Fruit fly (Drosophila melanogaster) whole organism, wandering third instar larva: ENCODE results near the gene CG31826.

Experiments used
- CG32264 ChIP-seq: fragments of 200-800 bp; sonication (Bioruptor generic); optimal IDR thresholded peaks from 2 replicates; lab custom pipeline; 2016; ENCODE audit warnings: missing biosample characterization, missing genetic modification characterization
- CG9705 ChIP-seq: fragments of 200-800 bp; sonication (Bioruptor generic); optimal IDR thresholded peaks from 2 replicates; lab custom pipeline; 2018; ENCODE audit warnings: missing biosample characterization, mild to moderate bottlenecking, missing genetic modification characterization
- CrebA ChIP-seq: fragments of 200-800 bp; sonication (Bioruptor generic); optimal IDR thresholded peaks from 2 replicates; lab custom pipeline; 2016; ENCODE audit warnings: missing biosample characterization, mild to moderate bottlenecking, missing genetic modification characterization, borderline replicate concordance
- Dfd ChIP-seq: fragments of >200 bp; optimal IDR thresholded peaks from 2 replicates; lab custom pipeline; 2017; ENCODE audit warnings: missing biosample characterization, missing genetic modification characterization
- Dif ChIP-seq: fragments of 200-275, 200-300 bp; sonication (Bioruptor generic); optimal IDR thresholded peaks from 2 replicates; lab custom pipeline; 2018; ENCODE audit warnings: missing biosample characterization, missing genetic modification characterization; ENCODE audit not compliant: partially characterized antibody
- GATAd ChIP-seq: sonication (Bioruptor generic); optimal IDR thresholded peaks from 2 replicates; lab custom pipeline; 2016; ENCODE audit warnings: missing biosample characterization, missing genetic modification characterization
- HLH106 ChIP-seq: fragments of 200-800 bp; optimal IDR thresholded peaks from 3 replicates; lab custom pipeline; 2019; ENCODE audit warnings: missing biosample characterization, mild to moderate bottlenecking, missing genetic modification characterization, moderate library complexity
- Hnf4 ChIP-seq: fragments of 200-800 bp; sonication (Bioruptor generic); optimal IDR thresholded peaks from 2 replicates; lab custom pipeline; 2016; ENCODE audit warnings: missing biosample characterization, mild to moderate bottlenecking, missing genetic modification characterization
- Hr78 ChIP-seq: fragments of >200 bp; optimal IDR thresholded peaks from 2 replicates; lab custom pipeline; 2017; ENCODE audit warnings: missing biosample characterization, missing genetic modification characterization
- Hr83 ChIP-seq: fragments of 200-300 bp; sonication (Bioruptor generic); optimal IDR thresholded peaks from 2 replicates; lab custom pipeline; 2016; ENCODE audit warnings: missing biosample characterization, mild to moderate bottlenecking, missing genetic modification characterization, moderate library complexity; ENCODE audit not compliant: poor library complexity, severe bottlenecking
- Jra ChIP-seq: sonication (Bioruptor generic); optimal IDR thresholded peaks from 2 replicates; lab custom pipeline; 2016; ENCODE audit warnings: missing biosample characterization, missing genetic modification characterization
- Mio ChIP-seq: sonication (Bioruptor generic); optimal IDR thresholded peaks from 2 replicates; lab custom pipeline; 2016; ENCODE audit warnings: missing biosample characterization, missing genetic modification characterization
- Myc ChIP-seq: fragments of >200 bp; optimal IDR thresholded peaks from 2 replicates; lab custom pipeline; 2017
- N ChIP-seq: fragments of >200 bp; optimal IDR thresholded peaks from 2 replicates; lab custom pipeline; 2018; ENCODE audit warnings: missing biosample characterization, missing external identifiers, missing genetic modification characterization
- OdsH ChIP-seq: fragments of 200-800 bp; sonication (Bioruptor generic); optimal IDR thresholded peaks from 2 replicates; lab custom pipeline; 2016; ENCODE audit warnings: missing biosample characterization, mild to moderate bottlenecking, missing genetic modification characterization
- Rel ChIP-seq, 2 experiments: fragments of 200-800 bp; sonication (Bioruptor generic) in 1 of 2; optimal IDR thresholded peaks; 2 replicates in 1 of 2; 3 replicates in 1 of 2; lab custom pipeline; 2016 to 2019; ENCODE audit warnings: mild to moderate bottlenecking in 2 of 2, missing biosample characterization in 2 of 2, missing genetic modification characterization in 2 of 2, moderate library complexity in 1 of 2
- Sp1 ChIP-seq: fragments of 200-800 bp; sonication (Bioruptor generic); optimal IDR thresholded peaks from 3 replicates; lab custom pipeline; 2019; ENCODE audit warnings: missing biosample characterization, mild to moderate bottlenecking, missing genetic modification characterization, moderate library complexity
- Vsx2 ChIP-seq: fragments of 200-300, 225-300 bp; sonication (Bioruptor generic); optimal IDR thresholded peaks from 2 replicates; lab custom pipeline; 2018; ENCODE audit warnings: missing biosample characterization, missing genetic modification characterization; ENCODE audit not compliant: partially characterized antibody
- br ChIP-seq: fragments of 200-800 bp; sonication (Bioruptor generic); optimal IDR thresholded peaks from 2 replicates; lab custom pipeline; 2016; ENCODE audit warnings: missing biosample characterization, missing genetic modification characterization
- brk ChIP-seq: fragments of 200-800 bp; sonication (Bioruptor generic); optimal IDR thresholded peaks from 2 replicates; lab custom pipeline; 2016; ENCODE audit warnings: missing biosample characterization, mild to moderate bottlenecking, missing genetic modification characterization
- dl ChIP-seq, 2 experiments: fragments of 175-275, 200-275 bp in 1 of 2; fragments of 200-275 bp in 1 of 2; sonication (Bioruptor generic); optimal IDR thresholded peaks; lab custom pipeline; 2018; ENCODE audit warnings: mild to moderate bottlenecking in 2 of 2, missing biosample characterization in 2 of 2, missing genetic modification characterization in 2 of 2, moderate library complexity in 2 of 2; ENCODE audit not compliant: partially characterized antibody in 2 of 2, insufficient read depth in 1 of 2
- dmrt93B ChIP-seq: fragments of 200-800 bp; sonication (Bioruptor generic); optimal IDR thresholded peaks from 2 replicates; lab custom pipeline; 2018; ENCODE audit warnings: missing biosample characterization, mild to moderate bottlenecking, missing genetic modification characterization
- dsf ChIP-seq: sonication (Bioruptor generic); optimal IDR thresholded peaks from 2 replicates; lab custom pipeline; 2016; ENCODE audit warnings: missing biosample characterization, missing genetic modification characterization, borderline replicate concordance
- ey ChIP-seq: fragments of 200-800 bp; sonication (Bioruptor generic); optimal IDR thresholded peaks from 2 replicates; lab custom pipeline; 2016; ENCODE audit warnings: missing biosample characterization, missing genetic modification characterization
- foxo ChIP-seq, 2 experiments: fragments of 200-800 bp; sonication (Bioruptor generic); optimal IDR thresholded peaks; 2 replicates in 1 of 2; 3 replicates in 1 of 2; lab custom pipeline; 2016 to 2017; ENCODE audit warnings: missing biosample characterization in 2 of 2, missing genetic modification characterization in 2 of 2
- fru ChIP-seq: fragments of 200-800 bp; sonication (Bioruptor generic); optimal IDR thresholded peaks from 3 replicates; lab custom pipeline; 2016; ENCODE audit warnings: missing biosample characterization, mild to moderate bottlenecking, missing genetic modification characterization
- h ChIP-seq: fragments of 200-800 bp; sonication (Bioruptor generic); optimal IDR thresholded peaks from 3 replicates; lab custom pipeline; 2016; ENCODE audit warnings: missing biosample characterization, mild to moderate bottlenecking, missing genetic modification characterization
- jim ChIP-seq: fragments of 175-275, 200-325 bp; sonication (Bioruptor generic); optimal IDR thresholded peaks from 2 replicates; lab custom pipeline; 2016; ENCODE audit warnings: missing biosample characterization, mild to moderate bottlenecking, missing genetic modification characterization
- lola ChIP-seq: fragments of >200 bp; optimal IDR thresholded peaks from 2 replicates; lab custom pipeline; 2017; ENCODE audit warnings: missing biosample characterization, missing genetic modification characterization
- pan ChIP-seq: fragments of >200 bp; optimal IDR thresholded peaks from 2 replicates; lab custom pipeline; 2017
- psq ChIP-seq: fragments of 200-800 bp; sonication (Bioruptor generic); optimal IDR thresholded peaks from 3 replicates; lab custom pipeline; 2017; ENCODE audit warnings: missing biosample characterization, mild to moderate bottlenecking, missing genetic modification characterization, moderate library complexity
- rgr ChIP-seq: fragments of 200-800 bp; sonication (Bioruptor generic); optimal IDR thresholded peaks from 3 replicates; lab custom pipeline; 2016; ENCODE audit warnings: missing biosample characterization, mild to moderate bottlenecking, missing genetic modification characterization
- sage ChIP-seq: fragments of 200-800 bp; sonication (Bioruptor generic); optimal IDR thresholded peaks from 2 replicates; lab custom pipeline; 2016; ENCODE audit warnings: missing biosample characterization, mild to moderate bottlenecking, missing genetic modification characterization
- sv ChIP-seq: fragments of 200-800 bp; sonication (Bioruptor generic); optimal IDR thresholded peaks from 3 replicates; lab custom pipeline; 2016; ENCODE audit warnings: missing biosample characterization, missing genetic modification characterization
- tai ChIP-seq: sonication (Bioruptor generic); optimal IDR thresholded peaks from 2 replicates; lab custom pipeline; 2016; ENCODE audit warnings: missing biosample characterization, missing genetic modification characterization
- woc ChIP-seq: sonication (Bioruptor generic); optimal IDR thresholded peaks from 2 replicates; lab custom pipeline; 2016; ENCODE audit warnings: missing biosample characterization, mild to moderate bottlenecking, missing genetic modification characterization

Gene CG31826

DNA sequence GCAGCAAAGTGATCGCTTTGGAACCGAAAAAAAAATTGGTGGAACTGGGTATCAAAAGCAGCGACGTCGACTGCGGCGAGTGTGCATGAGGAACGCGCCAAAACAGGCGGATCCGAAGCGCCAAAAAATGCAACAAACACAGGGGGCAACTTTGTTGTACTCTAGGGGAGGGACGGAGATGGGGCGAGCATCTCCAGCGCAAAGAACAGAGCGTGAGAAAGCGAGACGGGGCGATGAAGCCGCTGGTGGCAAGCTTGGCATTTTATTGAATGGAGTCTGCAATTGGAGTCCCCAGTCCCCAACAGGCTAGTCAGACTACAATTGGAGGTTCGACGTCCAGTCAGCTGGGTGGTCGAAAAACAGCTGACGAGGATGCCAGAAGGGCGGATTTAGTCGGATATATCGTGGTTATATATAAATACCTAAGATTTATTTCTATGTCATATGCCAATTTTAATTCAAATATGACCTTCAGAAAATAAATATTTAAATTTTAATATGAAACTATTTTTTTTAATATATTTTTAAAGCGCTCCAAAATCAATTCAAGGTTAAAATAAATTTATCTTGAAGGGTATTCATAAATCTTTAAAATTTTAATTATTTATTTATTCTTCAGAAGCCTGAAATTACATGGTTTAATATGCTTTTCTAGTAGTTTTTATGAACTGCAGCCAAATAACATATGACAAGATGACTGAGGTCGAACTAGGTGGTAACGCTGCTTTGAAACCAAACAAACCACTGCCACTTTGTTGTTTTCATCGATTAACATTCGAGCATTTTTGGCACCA lies 26.1 kb downstream of the CG31826 start (continued):
- no peak for TF ChIP-seq Rel (GFP tag; optimal IDR thresholded peaks at IDR 0.05; lab: Kevin White, UChicago)
- TF ChIP-seq Rel (tag; optimal IDR thresholded peaks at IDR 0.05; lab: Kevin White, UChicago), result peak; percentile 64
- TF ChIP-seq h (GFP tag; lab: Kevin White, UChicago), result peak; percentile 57
- peak; percentile 66 for TF ChIP-seq sv (GFP tag; lab: Kevin White, UChicago)
- peak; percentile 93 for TF ChIP-seq HLH106 (tag; lab: Kevin White, UChicago)
- no peak for TF ChIP-seq Vsx2 (GFP tag; lab: Kevin White, UChicago)
- TF ChIP-seq Mio (GFP tag; lab: Kevin White, UChicago), result no peak
- TF ChIP-seq Dif, result peak; percentile 31

- no peak for TF ChIP-seq dl (GFP tag; optimal IDR thresholded peaks at IDR 0.05; lab: Kevin White, UChicago; ENCODE audit: insufficient read depth in 1 of 2, partially characterized antibody in 2 of 2)
- TF ChIP-seq Hnf4, result no peak
- no peak for TF ChIP-seq CG32264 (GFP tag; lab: Kevin White, UChicago)
- TF ChIP-seq Mio (GFP tag; lab: Kevin White, UChicago), result no peak
- TF ChIP-seq Sp1, result no peak
- no peak for TF ChIP-seq Hr83
- no peak for TF ChIP-seq Myc
- TF ChIP-seq OdsH (GFP tag; lab: Kevin White, UChicago), result no peak
- no peak for TF ChIP-seq rgr (GFP tag; lab: Kevin White, UChicago)
These were observed 26.9 kb downstream of the CG31826 start for dm6 chr2L:15745989-15746388.

- TF ChIP-seq Dif (peak; percentile 75), N (GFP tag; lab: Kevin White, UChicago) (no peak), br (GFP tag; lab: Kevin White, UChicago) (no peak), HLH106 (tag; lab: Kevin White, UChicago) (no peak), Hnf4 (no peak), Myc (no peak), CG9705 (GFP tag; lab: Kevin White, UChicago) (no peak), dl (GFP tag; optimal IDR thresholded peaks at IDR 0.05; lab: Kevin White, UChicago; ENCODE audit: insufficient read depth in 1 of 2, partially characterized antibody in 2 of 2) (peak; percentile 76 to 79), sage (GFP tag; lab: Kevin White, UChicago) (no peak), Hr78 (GFP tag; lab: Kevin White, UChicago) (no peak), psq (GFP tag; lab: Kevin White, UChicago) (peak; percentile 97), Vsx2 (GFP tag; lab: Kevin White, UChicago) (no peak), CG32264 (GFP tag; lab: Kevin White, UChicago) (no peak), Jra (GFP tag; lab: Kevin White, UChicago) (no peak), brk (GFP tag; lab: Kevin White, UChicago) (peak; percentile 2)
These were observed 27.7 kb downstream of the CG31826 start for dm6 chr2L:15745036-15745854.

- TF ChIP-seq Sp1, result peak; percentile 96
- peak; percentile 35 for TF ChIP-seq HLH106 (tag; lab: Kevin White, UChicago)
- TF ChIP-seq br (GFP tag; lab: Kevin White, UChicago), result peak; percentile 96
- TF ChIP-seq Rel (GFP tag; optimal IDR thresholded peaks at IDR 0.05; lab: Kevin White, UChicago), result no peak
- peak; percentile 16 for TF ChIP-seq Rel (tag; optimal IDR thresholded peaks at IDR 0.05; lab: Kevin White, UChicago)
- no peak for TF ChIP-seq Dfd (GFP tag; lab: Kevin White, UChicago)
- TF ChIP-seq dmrt93B (GFP tag; lab: Kevin White, UChicago), result peak; percentile 6
- peak; percentile 85 for TF ChIP-seq woc (GFP tag; lab: Kevin White, UChicago)
- no peak for TF ChIP-seq jim
- TF ChIP-seq pan (lab: Kevin White, UChicago), result no peak
- no peak for TF ChIP-seq sage (GFP tag; lab: Kevin White, UChicago)
- TF ChIP-seq Mio (GFP tag; lab: Kevin White, UChicago), result peak; percentile 46
- TF ChIP-seq sv (GFP tag; lab: Kevin White, UChicago), result no peak
- peak; percentile 1 for TF ChIP-seq dsf (GFP tag; lab: Kevin White, UChicago)
- TF ChIP-seq ey, result peak; percentile 95
- no peak for TF ChIP-seq lola (GFP tag; lab: Kevin White, UChicago)
- peak in 1 of 2 experiments; percentile 94 for TF ChIP-seq foxo (GFP tag; optimal IDR thresholded peaks at IDR 0.05; lab: Kevin White, UChicago)
- peak; percentile 87 for TF ChIP-seq Hnf4
- TF ChIP-seq brk (GFP tag; lab: Kevin White, UChicago), result peak; percentile 66
- peak; percentile 86 for TF ChIP-seq Jra (GFP tag; lab: Kevin White, UChicago)
- peak; percentile 53 for TF ChIP-seq h (GFP tag; lab: Kevin White, UChicago)
- peak; percentile 23 for TF ChIP-seq CrebA
- TF ChIP-seq rgr (GFP tag; lab: Kevin White, UChicago), result peak; percentile 91
- TF ChIP-seq OdsH (GFP tag; lab: Kevin White, UChicago), result peak; percentile 94
- TF ChIP-seq fru, result peak; percentile 96
- TF ChIP-seq Myc, result no peak
- peak; percentile 94 for TF ChIP-seq psq (GFP tag; lab: Kevin White, UChicago)
- TF ChIP-seq GATAd (GFP tag; lab: Kevin White, UChicago), result no peak
- peak; percentile 83 for TF ChIP-seq tai (GFP tag; lab: Kevin White, UChicago)
These were observed 29.3 kb downstream of the CG31826 start for dm6 chr2L:15743578-15743977.
